Fruit fly (Drosophila melanogaster) whole organism, embryonic: ENCODE measurements around the gene Tfb4.

Experiments
- B-H2 ChIP-seq: fragments of 200-800 bp; sonication (Bioruptor generic); optimal IDR thresholded peaks from 2 replicates; lab custom pipeline; 2018; ENCODE audit warnings: missing biosample characterization, mild to moderate bottlenecking, missing genetic modification characterization
- BtbVII ChIP-seq: fragments of 200-800 bp; sonication (Bioruptor generic); optimal IDR thresholded peaks from 3 replicates; lab custom pipeline; 2017; ENCODE audit warnings: missing biosample characterization, mild to moderate bottlenecking, missing genetic modification characterization
- CG10274 ChIP-seq: fragments of 200-800 bp; sonication (Bioruptor generic); optimal IDR thresholded peaks from 3 replicates; lab custom pipeline; 2017; ENCODE audit warnings: missing biosample characterization, mild to moderate bottlenecking, missing genetic modification characterization
- CG10321 ChIP-seq: fragments of 200-800 bp; sonication (Bioruptor generic); IDR thresholded peaks from 2 replicates; pipeline ENCODE4 v1.3.6; 2022; ENCODE audit warnings: missing biosample characterization, missing genetic modification characterization
- CG10979 ChIP-seq: fragments of 200-800 bp; sonication (Bioruptor generic); optimal IDR thresholded peaks from 2 replicates; lab custom pipeline; 2018; ENCODE audit warnings: missing biosample characterization, mild to moderate bottlenecking, missing genetic modification characterization, moderate library complexity
- CG11093 ChIP-seq: fragments of 200-800 bp; sonication (Bioruptor generic); IDR thresholded peaks from 3 replicates; pipeline ENCODE4 v1.3.6; 2022; ENCODE audit warnings: missing biosample characterization, missing genetic modification characterization
- CG11695 ChIP-seq: fragments of 200-800 bp; sonication (Bioruptor generic); IDR thresholded peaks from 3 replicates; pipeline ENCODE4 v1.3.6; 2022; ENCODE audit warnings: missing biosample characterization, missing genetic modification characterization
- CG12155 ChIP-seq: fragments of 200-800 bp; sonication (Bioruptor generic); optimal IDR thresholded peaks from 3 replicates; lab custom pipeline; 2016; ENCODE audit warnings: missing biosample characterization, missing genetic modification characterization
- CG1233 ChIP-seq: fragments of 200-800 bp; sonication (Bioruptor generic); optimal IDR thresholded peaks from 4 replicates; lab custom pipeline; 2018; ENCODE audit warnings: missing biosample characterization, mild to moderate bottlenecking, missing genetic modification characterization
- CG18619 ChIP-seq: fragments of 200-800 bp; sonication (Bioruptor generic); optimal IDR thresholded peaks from 3 replicates; lab custom pipeline; 2017; ENCODE audit warnings: missing biosample characterization, mild to moderate bottlenecking, missing genetic modification characterization
- CG2678 ChIP-seq: fragments of 200-800 bp; sonication (Bioruptor generic); optimal IDR thresholded peaks from 3 replicates; lab custom pipeline; 2019; ENCODE audit warnings: missing biosample characterization, mild to moderate bottlenecking, missing genetic modification characterization, moderate library complexity
- CG2712 ChIP-seq: fragments of 200-800 bp; optimal IDR thresholded peaks from 3 replicates; lab custom pipeline; 2019; ENCODE audit warnings: missing biosample characterization, mild to moderate bottlenecking, missing genetic modification characterization, moderate library complexity
- CG31224 ChIP-seq: fragments of 200-800 bp; sonication (Bioruptor generic); IDR thresholded peaks from 2 replicates; pipeline ENCODE4 v1.3.6; 2022; ENCODE audit warnings: missing biosample characterization, missing genetic modification characterization
- CG31365 ChIP-seq: fragments of 200-800 bp; sonication (Bioruptor generic); optimal IDR thresholded peaks from 2 replicates; lab custom pipeline; 2018; ENCODE audit warnings: missing biosample characterization, mild to moderate bottlenecking, missing genetic modification characterization
- CG32767 ChIP-seq: fragments of 200-800 bp; sonication (Bioruptor generic); IDR thresholded peaks from 2 replicates; pipeline ENCODE4 v1.3.6; 2022; ENCODE audit warnings: missing biosample characterization, missing genetic modification characterization
- CG3281 ChIP-seq: fragments of 200-800 bp; sonication (Bioruptor generic); optimal IDR thresholded peaks from 3 replicates; lab custom pipeline; 2017; ENCODE audit warnings: missing biosample characterization, mild to moderate bottlenecking, missing genetic modification characterization
- CG3407 ChIP-seq: fragments of 200-800 bp; sonication (Bioruptor generic); optimal IDR thresholded peaks from 2 replicates; lab custom pipeline; 2018; ENCODE audit warnings: missing biosample characterization, mild to moderate bottlenecking, missing genetic modification characterization
- CG3726 ChIP-seq: fragments of 200-800 bp; sonication (Bioruptor generic); IDR thresholded peaks from 3 replicates; pipeline ENCODE4, ENCODE4 v1.3.6; 2022; ENCODE audit warnings: missing biosample characterization, missing genetic modification characterization
- CG43689 ChIP-seq: fragments of 200-800 bp; sonication (Bioruptor generic); IDR thresholded peaks from 2 replicates; pipeline ENCODE4 v1.3.6; 2022; ENCODE audit warnings: missing biosample characterization, missing genetic modification characterization
- CG4730 ChIP-seq: fragments of 200-800 bp; sonication (Bioruptor generic); IDR thresholded peaks from 2 replicates; pipeline ENCODE4 v1.3.6; 2022; ENCODE audit warnings: missing biosample characterization, missing genetic modification characterization
- CG4854 ChIP-seq: fragments of 200-800 bp; sonication (Bioruptor generic); optimal IDR thresholded peaks from 2 replicates; lab custom pipeline; 2016; ENCODE audit warnings: missing biosample characterization, missing genetic modification characterization, inconsistent platforms
- CG6254 ChIP-seq: fragments of 200-800 bp; sonication (Bioruptor generic); optimal IDR thresholded peaks from 3 replicates; lab custom pipeline; 2017; ENCODE audit warnings: mild to moderate bottlenecking, missing biosample characterization, missing genetic modification reagents, missing genetic modification characterization
- CG7928 ChIP-seq: fragments of 200-800 bp; sonication (Bioruptor generic); optimal IDR thresholded peaks from 2 replicates; lab custom pipeline; 2017; ENCODE audit warnings: missing biosample characterization, mild to moderate bottlenecking, missing genetic modification characterization
- CG7987 ChIP-seq: fragments of 200-800 bp; sonication (Bioruptor generic); optimal IDR thresholded peaks from 2 replicates; lab custom pipeline; 2018; ENCODE audit warnings: missing biosample characterization, mild to moderate bottlenecking, missing genetic modification characterization, moderate library complexity
- CG9215 ChIP-seq: fragments of 200-800 bp; sonication (Bioruptor generic); IDR thresholded peaks from 2 replicates; pipeline ENCODE4 v1.3.6; 2022; ENCODE audit warnings: missing biosample characterization, missing genetic modification characterization
- CG9876 ChIP-seq: fragments of 200-800 bp; sonication (Bioruptor generic); optimal IDR thresholded peaks from 2 replicates; lab custom pipeline; 2016; ENCODE audit warnings: missing biosample characterization, missing genetic modification characterization
- CoRest ChIP-seq: fragments of 200-800 bp; sonication (Bioruptor generic); optimal IDR thresholded peaks from 3 replicates; lab custom pipeline; 2018; ENCODE audit warnings: missing biosample characterization, mild to moderate bottlenecking, missing genetic modification characterization, moderate library complexity
- Dbx ChIP-seq: fragments of 200-800 bp; sonication (Bioruptor generic); IDR thresholded peaks from 3 replicates; pipeline ENCODE4 v1.3.6; 2022; ENCODE audit warnings: missing biosample characterization, missing genetic modification characterization
- Dll ChIP-seq: fragments of 200-800 bp; sonication (Bioruptor generic); IDR thresholded peaks from 4 replicates; pipeline ENCODE4 v1.3.6; 2022; ENCODE audit warnings: missing biosample characterization, missing genetic modification characterization; ENCODE audit not compliant: partially characterized antibody
- E2f2 ChIP-seq: fragments of 200-800 bp; sonication (Bioruptor generic); IDR thresholded peaks from 2 replicates; pipeline ENCODE4 v1.3.6; 2022; ENCODE audit warnings: missing biosample characterization, missing genetic modification characterization
- Ets65A ChIP-seq: fragments of 200-800 bp; sonication (Bioruptor generic); peaks from one replicate; lab custom pipeline; 2016; ENCODE audit warnings: missing biosample characterization, missing genetic modification characterization
- Fer2 ChIP-seq: fragments of 200-800 bp; sonication (Bioruptor generic); optimal IDR thresholded peaks from 2 replicates; lab custom pipeline; 2018; ENCODE audit warnings: missing biosample characterization, mild to moderate bottlenecking, missing genetic modification characterization, moderate library complexity
- Gug ChIP-seq: fragments of 200-800 bp; sonication (Bioruptor generic); IDR thresholded peaks from 4 replicates; pipeline ENCODE4 v1.3.6; 2022; ENCODE audit warnings: missing biosample characterization, missing genetic modification characterization
- Lpt ChIP-seq: fragments of >200 bp; optimal IDR thresholded peaks from 2 replicates; lab custom pipeline; 2018; ENCODE audit warnings: missing biosample characterization, missing genetic modification characterization
- Opbp ChIP-seq: fragments of 200-800 bp; sonication (Bioruptor generic); IDR thresholded peaks from 3 replicates; pipeline ENCODE4 v1.3.6; 2022; ENCODE audit warnings: missing biosample characterization, missing genetic modification characterization; ENCODE audit not compliant: partially characterized antibody
- Side ChIP-seq: fragments of 200-800 bp; sonication (Bioruptor generic); optimal IDR thresholded peaks from 2 replicates; lab custom pipeline; 2016; ENCODE audit warnings: missing biosample characterization, missing genetic modification characterization
- Tbp ChIP-seq: fragments of >200 bp; optimal IDR thresholded peaks from 2 replicates; lab custom pipeline; 2018; ENCODE audit warnings: missing biosample characterization, missing genetic modification characterization
- bab2 ChIP-seq: fragments of 200-800 bp; sonication (Bioruptor generic); optimal IDR thresholded peaks from 2 replicates; lab custom pipeline; 2016; ENCODE audit warnings: missing biosample characterization, missing genetic modification characterization
- br ChIP-seq: fragments of >200 bp; optimal IDR thresholded peaks from 2 replicates; lab custom pipeline; 2017
- croc ChIP-seq: fragments of 200-800 bp; sonication (Bioruptor generic); conservative IDR thresholded peaks from 3 replicates; pipeline ENCODE4 v1.3.6; 2022; ENCODE audit warnings: missing biosample characterization, missing genetic modification characterization
- cwo ChIP-seq: fragments of 200-800 bp; sonication (Bioruptor generic); optimal IDR thresholded peaks from 3 replicates; lab custom pipeline; 2017; ENCODE audit warnings: missing biosample characterization, missing genetic modification characterization, mild to moderate bottlenecking, moderate library complexity, missing genetic modification reagents
- jing ChIP-seq: fragments of 200-800 bp; sonication (Bioruptor generic); optimal IDR thresholded peaks from 2 replicates; lab custom pipeline; 2018; ENCODE audit warnings: missing biosample characterization, mild to moderate bottlenecking, missing genetic modification characterization
- pan ChIP-seq, 4 experiments: fragments of >200 bp in 3 of 4; fragments of 200-800 bp in 1 of 4; sonication (Bioruptor generic) in 1 of 4; optimal IDR thresholded peaks in 3 of 4; IDR thresholded peaks in 1 of 4; 2 replicates each; pipeline versions ENCODE4 v1.3.6 to Lab custom; 2017 to 2022; ENCODE audit warnings: missing biosample characterization in 2 of 4, missing genetic modification characterization in 2 of 4, mixed read lengths in 1 of 4
- ro ChIP-seq: fragments of 200-800 bp; sonication (Bioruptor generic); IDR thresholded peaks from 2 replicates; pipeline ENCODE4 v1.3.6; 2022; ENCODE audit warnings: missing biosample characterization, missing genetic modification characterization
- scrt ChIP-seq: fragments of 200-800 bp; sonication (Bioruptor generic); optimal IDR thresholded peaks from 2 replicates; lab custom pipeline; 2018; ENCODE audit warnings: missing biosample characterization, mild to moderate bottlenecking, missing genetic modification characterization, moderate library complexity
- sd ChIP-seq: fragments of 200-800 bp; sonication (Bioruptor generic); optimal IDR thresholded peaks from 3 replicates; lab custom pipeline; 2018; ENCODE audit warnings: missing biosample characterization, mild to moderate bottlenecking, missing genetic modification characterization, moderate library complexity
- sens ChIP-seq: fragments of 200-800 bp; sonication (Bioruptor generic); peaks from one replicate; lab custom pipeline; 2016; ENCODE audit warnings: missing biosample characterization, missing genetic modification characterization
- sens-2 ChIP-seq: fragments of 200-800 bp; sonication (Bioruptor generic); IDR thresholded peaks from 2 replicates; pipeline ENCODE4 v1.3.6; 2022; ENCODE audit warnings: missing biosample characterization, missing genetic modification characterization
- seq ChIP-seq: fragments of 200-800 bp; sonication (Bioruptor generic); IDR thresholded peaks from 2 replicates; pipeline ENCODE4 v1.3.6; 2022; ENCODE audit warnings: missing biosample characterization, missing genetic modification characterization
- sr ChIP-seq: fragments of 200-800 bp; sonication (Bioruptor generic); IDR thresholded peaks from 3 replicates; pipeline ENCODE4 v1.3.6; 2022; ENCODE audit warnings: missing biosample characterization, missing genetic modification characterization
- tgo ChIP-seq: fragments of 200-800 bp; sonication (Bioruptor generic); IDR thresholded peaks from 3 replicates; pipeline ENCODE4 v1.3.6; 2022; ENCODE audit warnings: missing biosample characterization, missing genetic modification characterization

The Tfb4 gene

dm6 chr2L:1108029-1108688, 42.3 kb downstream of the Tfb4 start, which contains the start of the genes PolrMT and CG14339 (continued):
- no peak; the same call in 2 of the 3 replicates for TF ChIP-seq croc
- TF ChIP-seq scrt (GFP tag; lab: Kevin White, UChicago), result no peak
- TF ChIP-seq CG9876 (GFP tag; lab: Kevin White, UChicago), result peak; percentile 5
- TF ChIP-seq br (lab: Kevin White, UChicago), result no peak
- peak; percentile 12; the same call in 1 of the 3 replicates for TF ChIP-seq Opbp (GFP tag; lab: Robert Waterston, UW)
- TF ChIP-seq sens-2 (GFP tag; lab: Robert Waterston, UW), result no peak; the same call in 1 of the 2 replicates
- peak; percentile 76 for TF ChIP-seq Ets65A (GFP tag; lab: Kevin White, UChicago)
- no peak for TF ChIP-seq Side (GFP tag; lab: Kevin White, UChicago)
- TF ChIP-seq seq (GFP tag; lab: Robert Waterston, UW), result no peak
- no peak for TF ChIP-seq Fer2 (tag; lab: Kevin White, UChicago)
- no peak for TF ChIP-seq bab2 (GFP tag; lab: Kevin White, UChicago)
- no peak for TF ChIP-seq Gug (GFP tag; lab: Robert Waterston, UW)
- TF ChIP-seq CG9215 (GFP tag; lab: Robert Waterston, UW), result no peak
- peak; percentile 96 for TF ChIP-seq CG7928 (GFP tag; lab: Kevin White, UChicago)
- TF ChIP-seq CG3281 (GFP tag; lab: Kevin White, UChicago), result no peak
- TF ChIP-seq CG10321, result no peak
- no peak for TF ChIP-seq CG43689
- peak; percentile 94 for TF ChIP-seq cwo (GFP tag; lab: Kevin White, UChicago)
- TF ChIP-seq CoRest, result peak; percentile 63
- TF ChIP-seq CG10274 (GFP tag; lab: Kevin White, UChicago), result no peak
- no peak for TF ChIP-seq CG3407 (GFP tag; lab: Kevin White, UChicago)
- TF ChIP-seq Lpt (GFP tag; lab: Kevin White, UChicago), result no peak
- TF ChIP-seq sr, result no peak
- no peak for TF ChIP-seq CG11093 (GFP tag; lab: Robert Waterston, UW)
- TF ChIP-seq CG2678, result no peak
- TF ChIP-seq sd, result no peak
- no peak for TF ChIP-seq BtbVII (GFP tag; lab: Kevin White, UChicago)
- TF ChIP-seq Dbx, result no peak
- TF ChIP-seq B-H2, result no peak
- no peak for TF ChIP-seq pan (optimal IDR thresholded peaks at IDR 0.05; lab: Kevin White, UChicago)
- peak in 1 of 2 experiments; percentile 22 for TF ChIP-seq pan (GFP tag; optimal IDR thresholded peaks at IDR 0.05 in 1 of 2, IDR thresholded peaks at IDR 0.05 in 1 of 2)
- TF ChIP-seq CG10979 (tag; lab: Kevin White, UChicago), result peak; percentile 24
- TF ChIP-seq CG2712 (tag; lab: Kevin White, UChicago), result no peak
- TF ChIP-seq CG7987, result peak; percentile 8
- peak; percentile 59 for TF ChIP-seq E2f2 (GFP tag; lab: Robert Waterston, UW)
- TF ChIP-seq CG31224 (GFP tag; lab: Robert Waterston, UW), result no peak
- TF ChIP-seq ro (GFP tag; lab: Robert Waterston, UW), result no peak
- peak; percentile 13 for TF ChIP-seq CG18619
- TF ChIP-seq CG4730 (GFP tag; lab: Robert Waterston, UW), result 0 out of 2 replicates have a peak, but pooled peaks have one; percentile 7
- TF ChIP-seq jing (GFP tag; lab: Kevin White, UChicago), result no peak
- peak; percentile 39 for TF ChIP-seq CG12155 (GFP tag; lab: Kevin White, UChicago)
- TF ChIP-seq CG31365, result peak; percentile 98
- TF ChIP-seq CG1233 (GFP tag; lab: Kevin White, UChicago), result no peak
- TF ChIP-seq CG4854 (GFP tag; lab: Kevin White, UChicago), result no peak
- no peak for TF ChIP-seq CG3726 (GFP tag; lab: Robert Waterston, UW)
- TF ChIP-seq sens (GFP tag; lab: Kevin White, UChicago), result peak; percentile 96
- no peak for TF ChIP-seq CG32767 (GFP tag; lab: Robert Waterston, UW)
- no peak for TF ChIP-seq tgo (GFP tag; lab: Robert Waterston, UW)
- no peak for TF ChIP-seq CG11695 (GFP tag; lab: Robert Waterston, UW)
- TF ChIP-seq Dll (GFP tag; lab: Robert Waterston, UW), result 0 out of 4 replicates have a peak, but pooled peaks have one; percentile 31
- no peak for TF ChIP-seq CG6254 (GFP tag; lab: Kevin White, UChicago)
- no peak for TF ChIP-seq Tbp (GFP tag; lab: Kevin White, UChicago)
